Worm (Caenorhabditis elegans) whole organism, mixed stage, embryonic: ENCODE results near the gene F40F8.11.

Source experiments
- M03D4.4 ChIP-seq: sonication (generic microtip); optimal IDR thresholded peaks from 2 replicates; lab custom pipeline; 2017; ENCODE audit warnings: mild to moderate bottlenecking, missing genetic modification characterization, missing compliant biosample characterization
- blmp-1 ChIP-seq: fragments of 150-350 bp; optimal IDR thresholded peaks from 2 replicates; lab custom pipeline; 2014; ENCODE audit warnings: missing biosample characterization, missing genetic modification characterization
- ceh-39 ChIP-seq: fragments of 150-350 bp; optimal IDR thresholded peaks from 2 replicates; lab custom pipeline; 2014; ENCODE audit warnings: missing biosample characterization, missing genetic modification characterization
- ceh-83 ChIP-seq: fragments of 200-800 bp; sonication (Bioruptor generic); optimal IDR thresholded peaks from 2 replicates; lab custom pipeline; 2018; ENCODE audit warnings: mild to moderate bottlenecking, missing genetic modification characterization, missing compliant biosample characterization
- ces-1 ChIP-seq: fragments of 150-350 bp; optimal IDR thresholded peaks from 2 replicates; lab custom pipeline; 2014; ENCODE audit warnings: missing biosample characterization, missing genetic modification reagents, missing genetic modification characterization
- drap-1 ChIP-seq: fragments of 200-800 bp; sonication (Bioruptor generic); optimal IDR thresholded peaks from 3 replicates; lab custom pipeline; 2018; ENCODE audit warnings: mild to moderate bottlenecking, missing genetic modification characterization, missing compliant biosample characterization
- elt-3 ChIP-seq: fragments of 150-350 bp; optimal IDR thresholded peaks from 2 replicates; lab custom pipeline; 2014; ENCODE audit warnings: missing biosample characterization, missing genetic modification characterization
- flh-1 ChIP-seq: fragments of 200-800 bp; sonication (Bioruptor generic); optimal IDR thresholded peaks from 2 replicates; lab custom pipeline; 2018; ENCODE audit warnings: mild to moderate bottlenecking, missing genetic modification characterization, moderate library complexity, missing compliant biosample characterization
- ham-2 ChIP-seq: fragments of 200-800 bp; sonication (Bioruptor generic); optimal IDR thresholded peaks from 2 replicates; lab custom pipeline; 2018; ENCODE audit warnings: mild to moderate bottlenecking, missing genetic modification characterization, missing compliant biosample characterization
- hlh-1 ChIP-seq: fragments of 150-350 bp; optimal IDR thresholded peaks from 2 replicates; lab custom pipeline; 2014; ENCODE audit warnings: missing biosample characterization, missing genetic modification reagents, missing genetic modification characterization
- lin-13 ChIP-seq: fragments of 150-350 bp; optimal IDR thresholded peaks from 2 replicates; lab custom pipeline; 2014; ENCODE audit warnings: missing biosample characterization, missing genetic modification characterization
- lin-32 ChIP-seq: fragments of 200-800 bp; sonication (Bioruptor generic); optimal IDR thresholded peaks from 2 replicates; lab custom pipeline; 2018; ENCODE audit warnings: mild to moderate bottlenecking, missing genetic modification characterization, missing compliant biosample characterization
- lsy-2 ChIP-seq: fragments of 150-350 bp; optimal IDR thresholded peaks from 2 replicates; lab custom pipeline; 2014; ENCODE audit warnings: missing biosample characterization, missing genetic modification characterization
- mab-5 ChIP-seq: fragments of 150-350 bp; optimal IDR thresholded peaks from 2 replicates; lab custom pipeline; 2014; ENCODE audit warnings: missing biosample characterization, missing genetic modification characterization
- mep-1 ChIP-seq: fragments of 150-350 bp; optimal IDR thresholded peaks from 2 replicates; lab custom pipeline; 2017; ENCODE audit warnings: missing biosample characterization, missing genetic modification reagents, missing genetic modification characterization, inconsistent platforms
- mls-2 ChIP-seq: sonication (generic microtip); optimal IDR thresholded peaks from 2 replicates; lab custom pipeline; 2016; ENCODE audit warnings: mild to moderate bottlenecking, missing genetic modification characterization, moderate library complexity, missing compliant biosample characterization
- nhr-12 ChIP-seq: fragments of 150-350 bp; optimal IDR thresholded peaks from 2 replicates; lab custom pipeline; 2014; ENCODE audit warnings: missing biosample characterization, missing genetic modification characterization
- nhr-2 ChIP-seq: fragments of 150-350 bp; optimal IDR thresholded peaks from 2 replicates; lab custom pipeline; 2014; ENCODE audit warnings: missing biosample characterization, missing genetic modification characterization
- nhr-237 ChIP-seq: fragments of 150-350 bp; optimal IDR thresholded peaks from 2 replicates; lab custom pipeline; 2014; ENCODE audit warnings: missing biosample characterization, missing genetic modification characterization
- nhr-28 ChIP-seq: fragments of 150-350 bp; optimal IDR thresholded peaks from 2 replicates; lab custom pipeline; 2014; ENCODE audit warnings: missing biosample characterization, missing genetic modification characterization
- nhr-76 ChIP-seq: sonication (generic microtip); optimal IDR thresholded peaks from 2 replicates; lab custom pipeline; 2017; ENCODE audit warnings: missing biosample characterization, missing genetic modification characterization
- pha-4 ChIP-seq: fragments of 150-350 bp; optimal IDR thresholded peaks from 2 replicates; lab custom pipeline; 2018; ENCODE audit warnings: missing biosample characterization, missing genetic modification reagents, missing genetic modification characterization
- snpc-4 ChIP-seq: fragments of 150-350 bp; optimal IDR thresholded peaks from 2 replicates; lab custom pipeline; 2014; ENCODE audit warnings: missing biosample characterization, missing genetic modification characterization
- sptf-1 ChIP-seq: sonication (generic microtip); optimal IDR thresholded peaks from 2 replicates; lab custom pipeline; 2017; ENCODE audit warnings: mild to moderate bottlenecking, missing genetic modification characterization, moderate library complexity, missing compliant biosample characterization
- tbx-8 ChIP-seq: fragments of 200-800 bp; sonication (Bioruptor generic); optimal IDR thresholded peaks from 2 replicates; lab custom pipeline; 2018; ENCODE audit warnings: mild to moderate bottlenecking, missing genetic modification characterization, moderate library complexity, missing compliant biosample characterization
- unc-120 ChIP-seq: sonication (generic microtip); optimal IDR thresholded peaks from 2 replicates; lab custom pipeline; 2017; ENCODE audit warnings: missing genetic modification characterization, missing compliant biosample characterization; ENCODE audit not compliant: poor library complexity, severe bottlenecking
- unc-39 ChIP-seq: fragments of 150-350 bp; optimal IDR thresholded peaks from 2 replicates; lab custom pipeline; 2014; ENCODE audit warnings: missing biosample characterization, missing genetic modification characterization
- unc-62 ChIP-seq: fragments of 150-350 bp; optimal IDR thresholded peaks from 2 replicates; lab custom pipeline; 2014; ENCODE audit warnings: missing biosample characterization, missing genetic modification reagents, missing genetic modification characterization
- zip-8 ChIP-seq: fragments of 150-350 bp; optimal IDR thresholded peaks from 2 replicates; lab custom pipeline; 2014; ENCODE audit warnings: missing biosample characterization, missing genetic modification characterization
- ztf-11 ChIP-seq: fragments of 150-350 bp; optimal IDR thresholded peaks from 2 replicates; lab custom pipeline; 2014; ENCODE audit warnings: missing biosample characterization, missing genetic modification characterization

F40F8.11 gene

ce11 chrII:11135773-11136172, 3.4 kb upstream of the F40F8.11 start:
- TF ChIP-seq unc-62 (GFP tag; lab: Kevin White, UChicago) (peak; percentile 78), elt-3 (tag; lab: Kevin White, UChicago) (no peak), ztf-11 (tag; lab: Kevin White, UChicago) (no peak)

DNA sequence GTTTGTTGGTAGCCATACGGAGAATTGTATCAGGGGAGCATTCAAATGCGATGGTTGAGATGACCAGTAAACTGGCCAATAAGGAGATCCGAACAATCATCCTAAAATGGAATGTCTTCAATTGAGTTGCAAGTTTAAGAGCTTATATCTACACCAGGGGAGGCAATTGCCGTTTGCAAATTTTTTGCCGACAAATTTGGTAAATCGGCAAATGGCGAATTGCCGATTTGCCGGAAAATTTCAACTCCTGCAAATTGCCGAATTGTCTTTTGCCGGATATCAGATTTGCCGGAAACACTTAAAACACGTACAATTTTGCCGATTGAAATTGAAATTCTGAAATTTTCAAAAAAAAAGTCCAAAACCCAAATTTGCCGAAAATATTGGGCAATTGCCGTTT, 2.4 kb upstream of the F40F8.11 start, which contains the start of gene F40F8.5:
Gene F40F8.5 (minus strand): TSS at position 101 of the 400 bp plus-strand sequence.
- no peak for TF ChIP-seq lsy-2
- no peak for TF ChIP-seq nhr-2 (tag; lab: Kevin White, UChicago)
- no peak for TF ChIP-seq pha-4 (tag; lab: Kevin White, UChicago)
- no peak for TF ChIP-seq unc-39
- TF ChIP-seq snpc-4 (tag; lab: Kevin White, UChicago): no peak

DNA sequence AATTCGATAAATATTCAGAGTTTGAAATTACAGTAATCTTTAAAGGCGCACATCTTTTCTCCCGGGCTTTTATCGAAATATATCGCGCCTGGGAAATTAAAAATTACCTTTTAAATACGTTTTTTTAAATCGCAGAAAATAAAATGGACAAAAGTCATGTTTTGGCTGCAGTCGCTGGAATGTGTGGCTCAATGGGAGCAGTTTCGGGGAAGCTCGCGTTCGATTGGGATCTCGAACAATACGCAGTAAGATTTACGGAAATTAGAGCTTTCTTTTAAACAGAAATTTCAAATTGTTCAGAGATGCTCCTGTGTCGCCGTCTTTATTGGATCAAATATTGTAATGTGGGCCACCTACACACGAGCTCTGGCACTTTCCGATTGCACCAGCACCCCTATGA, 2.9 kb downstream of the F40F8.11 start, which contains the start of gene F40F8.12:
Gene F40F8.12 (plus strand): TSS at position 301 of the 400 bp plus-strand sequence.
- no peak for TF ChIP-seq lin-13 (tag; lab: Kevin White, UChicago)
- no peak for TF ChIP-seq flh-1 (GFP tag; lab: Kevin White, UChicago)
- no peak for TF ChIP-seq elt-3 (tag; lab: Kevin White, UChicago)
- no peak for TF ChIP-seq snpc-4 (tag; lab: Kevin White, UChicago)
- TF ChIP-seq ztf-11 (tag; lab: Kevin White, UChicago): no peak
- TF ChIP-seq mab-5 (tag; lab: Kevin White, UChicago): no peak
- no peak for TF ChIP-seq lsy-2
- no peak for TF ChIP-seq pha-4 (tag; lab: Kevin White, UChicago)
- TF ChIP-seq nhr-12 (tag; lab: Kevin White, UChicago): no peak

ce11 chrII:11128989-11129388, 3.4 kb downstream of the F40F8.11 start, which contains the start of gene F40F8.3:
Gene F40F8.3 (plus strand): TSS chrII:11129289.
- TF ChIP-seq nhr-12 (tag; lab: Kevin White, UChicago) (no peak), ceh-39 (tag; lab: Kevin White, UChicago) (no peak), M03D4.4 (tag; lab: Kevin White, UChicago) (no peak), lsy-2 (no peak), nhr-28 (tag; lab: Kevin White, UChicago) (no peak), nhr-237 (tag; lab: Kevin White, UChicago) (no peak), mab-5 (tag; lab: Kevin White, UChicago) (no peak), tbx-8 (GFP tag; lab: Kevin White, UChicago) (no peak), ham-2 (GFP tag; lab: Kevin White, UChicago) (no peak), zip-8 (tag; lab: Kevin White, UChicago) (no peak), mls-2 (tag; lab: Kevin White, UChicago) (no peak), ceh-83 (GFP tag; lab: Kevin White, UChicago) (no peak)

ce11 chrII:11127364-11127763, 5.0 kb downstream of the F40F8.11 start, which contains the start of gene F40F8.1:
Gene F40F8.1 (plus strand): TSS chrII:11127664.
- no peak for TF ChIP-seq unc-39
- TF ChIP-seq ztf-11 (tag; lab: Kevin White, UChicago): no peak
- no peak for TF ChIP-seq nhr-12 (tag; lab: Kevin White, UChicago)
- TF ChIP-seq sptf-1 (tag; lab: Kevin White, UChicago): no peak
- TF ChIP-seq drap-1: no peak
- no peak for TF ChIP-seq ceh-83 (GFP tag; lab: Kevin White, UChicago)
- TF ChIP-seq nhr-237 (tag; lab: Kevin White, UChicago): no peak
- no peak for TF ChIP-seq nhr-76 (tag; lab: Kevin White, UChicago)
- no peak for TF ChIP-seq lin-13 (tag; lab: Kevin White, UChicago)
- TF ChIP-seq elt-3 (tag; lab: Kevin White, UChicago): no peak
- TF ChIP-seq nhr-2 (tag; lab: Kevin White, UChicago): no peak
- no peak for TF ChIP-seq nhr-28 (tag; lab: Kevin White, UChicago)
- TF ChIP-seq unc-120 (tag; lab: Kevin White, UChicago): no peak
- TF ChIP-seq lsy-2: no peak
- no peak for TF ChIP-seq lin-32 (GFP tag; lab: Kevin White, UChicago)
- TF ChIP-seq flh-1 (GFP tag; lab: Kevin White, UChicago): no peak
- TF ChIP-seq hlh-1 (tag; lab: Kevin White, UChicago): no peak
- no peak for TF ChIP-seq ceh-39 (tag; lab: Kevin White, UChicago)

DNA sequence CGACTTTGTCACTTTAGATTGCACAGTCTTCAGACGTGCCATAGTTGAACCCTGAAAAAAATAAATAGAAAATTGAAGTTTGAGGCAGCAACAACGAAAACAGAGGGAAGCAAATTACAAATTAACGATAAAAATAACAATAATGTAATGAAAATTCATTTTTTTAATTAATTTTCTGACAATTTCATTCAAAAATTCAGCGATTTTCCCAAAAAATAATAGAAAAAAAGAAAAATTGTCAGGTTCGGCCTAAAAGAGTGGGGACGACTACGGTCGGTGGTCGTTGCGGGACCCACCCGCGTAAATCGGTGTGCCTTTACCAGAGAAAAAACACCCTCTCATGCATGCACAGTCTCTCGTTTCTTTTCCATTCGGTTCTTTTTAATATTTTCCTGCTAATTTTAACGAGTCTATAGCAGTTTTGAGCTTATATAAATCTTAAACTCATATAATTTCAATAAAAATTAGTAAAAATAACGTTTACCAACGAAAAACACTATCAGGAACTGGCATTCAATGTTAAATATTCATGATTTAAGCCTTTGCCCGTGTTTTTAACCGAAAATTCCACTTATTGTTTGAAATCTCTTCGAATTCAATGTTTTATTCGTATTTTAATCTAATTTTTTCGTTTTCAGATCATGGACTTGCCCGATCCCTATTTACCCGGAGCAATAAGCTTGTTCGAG, 5.9 kb downstream of the F40F8.11 start, which contains the start of the genes rps-9 and lsm-1:
Gene rps-9 (minus strand): TSS at position 51 of the 689 bp plus-strand sequence.
Gene lsm-1 (plus strand): TSS at position 639 of the 689 bp plus-strand sequence.
- TF ChIP-seq zip-8 (tag; lab: Kevin White, UChicago) (no peak), elt-3 (tag; lab: Kevin White, UChicago) (no peak), ces-1 (peak; percentile 44), lsy-2 (peak; percentile 95), nhr-237 (tag; lab: Kevin White, UChicago) (peak; percentile 50), mep-1 (peak; percentile 46), blmp-1 (no peak), hlh-1 (tag; lab: Kevin White, UChicago) (peak; percentile 11), ceh-83 (GFP tag; lab: Kevin White, UChicago) (no peak)
